Worm (Caenorhabditis elegans) whole organism, early embryonic: ENCODE measurements around the gene nhx-4.

Source experiments
- ama-1 ChIP-seq: fragments of 150-350 bp; optimal IDR thresholded peaks from 2 replicates; lab custom pipeline; 2014
- ceh-13 ChIP-seq: fragments of 200-800 bp; sonication (Bioruptor generic); optimal IDR thresholded peaks from 2 replicates; lab custom pipeline; 2018; ENCODE audit warnings: mild to moderate bottlenecking, missing genetic modification characterization, missing compliant biosample characterization
- ets-7 ChIP-seq: sonication (generic microtip); optimal IDR thresholded peaks from 2 replicates; lab custom pipeline; 2016; ENCODE audit warnings: missing genotype, missing genetic modification characterization, missing compliant biosample characterization
- flt-1 ChIP-seq: fragments of 200-800 bp; sonication (Bioruptor generic); IDR thresholded peaks from 2 replicates; pipeline ENCODE4 v1.3.6; 2022; ENCODE audit warnings: missing genetic modification characterization, missing compliant biosample characterization
- hmbx-1 ChIP-seq: sonication (generic microtip); optimal IDR thresholded peaks from 2 replicates; lab custom pipeline; 2016; ENCODE audit warnings: mild to moderate bottlenecking, missing genetic modification characterization, missing compliant biosample characterization
- hmg-4 ChIP-seq: fragments of 200-800 bp; sonication (Bioruptor generic); optimal IDR thresholded peaks from 2 replicates; lab custom pipeline; 2018; ENCODE audit warnings: mild to moderate bottlenecking, missing genetic modification characterization, missing compliant biosample characterization
- pes-1 ChIP-seq: fragments of 200-800 bp; sonication (Bioruptor generic); IDR thresholded peaks from 2 replicates; pipeline ENCODE4 v1.3.6; 2022; ENCODE audit warnings: missing genetic modification reagents, missing genetic modification characterization, missing compliant biosample characterization
- scrt-1 ChIP-seq: fragments of 200-800 bp; sonication (Bioruptor generic); IDR thresholded peaks from 2 replicates; pipeline ENCODE4 v1.3.6; 2022; ENCODE audit warnings: missing genetic modification characterization, missing compliant biosample characterization
- tbx-11 ChIP-seq: fragments of 200-800 bp; sonication (Bioruptor generic); IDR thresholded peaks from 2 replicates; pipeline ENCODE4 v1.3.6; 2022; ENCODE audit warnings: missing genetic modification characterization, missing compliant biosample characterization
- tra-4 ChIP-seq: sonication (generic microtip); optimal IDR thresholded peaks from 2 replicates; lab custom pipeline; 2017; ENCODE audit warnings: missing genetic modification characterization, missing compliant biosample characterization

DNA sequence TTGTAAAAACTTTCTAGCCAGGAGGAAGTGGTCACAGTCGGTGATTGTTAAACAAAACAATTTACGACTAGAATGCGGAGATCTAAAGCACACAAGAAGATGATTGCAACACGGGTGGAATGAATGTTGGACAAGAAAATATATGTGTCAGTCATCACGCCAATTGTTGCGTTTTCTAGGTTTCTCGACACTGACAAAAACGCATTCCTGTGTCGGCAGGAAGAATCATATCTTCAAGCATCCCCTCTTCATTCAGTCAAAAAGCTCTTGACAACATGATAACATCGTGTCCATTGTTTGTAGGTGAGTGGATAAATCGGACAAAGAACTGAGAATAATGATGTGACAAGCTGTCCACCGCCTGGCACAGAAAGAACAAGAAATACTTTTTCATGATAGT, 45.4 kb downstream of the nhx-4 start:
- no peak for TF ChIP-seq tra-4 (tag; lab: Kevin White, UChicago)
- TF ChIP-seq ama-1 (lab: Kevin White, UChicago), result no peak
- TF ChIP-seq tbx-11 (GFP tag; lab: Robert Waterston, UW), result no peak
- no peak for TF ChIP-seq scrt-1 (GFP tag; lab: Robert Waterston, UW)
- TF ChIP-seq ets-7, result no peak
- no peak for TF ChIP-seq flt-1
- no peak for TF ChIP-seq hmbx-1 (tag; lab: Kevin White, UChicago)
- no peak for TF ChIP-seq hmg-4 (GFP tag; lab: Kevin White, UChicago)
- no peak for TF ChIP-seq ceh-13 (GFP tag; lab: Kevin White, UChicago)
- TF ChIP-seq pes-1 (GFP tag; lab: Robert Waterston, UW), result no peak
